Fruit fly (Drosophila melanogaster) whole organism, prepupa: ENCODE results near the gene CG2129.

Experiments used
- Blimp-1 ChIP-seq: fragments of 200-800 bp; sonication (Bioruptor generic); optimal IDR thresholded peaks from 3 replicates; lab custom pipeline; 2017; ENCODE audit warnings: missing biosample characterization, missing genetic modification characterization, mild to moderate bottlenecking, moderate library complexity, missing genetic modification reagents
- CG10631 ChIP-seq: fragments of 200-800 bp; sonication (Bioruptor generic); optimal IDR thresholded peaks from 2 replicates; lab custom pipeline; 2016; ENCODE audit warnings: missing biosample characterization, missing genetic modification characterization
- CG11294 ChIP-seq: fragments of 200-800 bp; sonication (Bioruptor generic); IDR thresholded peaks from 2 replicates; pipeline ENCODE4 v1.3.6; 2022; ENCODE audit warnings: missing biosample characterization, missing genetic modification characterization
- CG11762 ChIP-seq: fragments of 200-800 bp; sonication (Bioruptor generic); optimal IDR thresholded peaks from 3 replicates; lab custom pipeline; 2016; ENCODE audit warnings: missing biosample characterization, missing genetic modification characterization; ENCODE audit not compliant: insufficient read depth
- CG11902 ChIP-seq: fragments of 200-800 bp; sonication (Bioruptor generic); optimal IDR thresholded peaks from 3 replicates; lab custom pipeline; 2016; ENCODE audit warnings: missing biosample characterization, missing genetic modification characterization
- CG1621 ChIP-seq: fragments of 200-800 bp; sonication (Bioruptor generic); optimal IDR thresholded peaks from 3 replicates; lab custom pipeline; 2018; ENCODE audit warnings: missing biosample characterization, mild to moderate bottlenecking, missing genetic modification characterization
- CG3032 ChIP-seq: fragments of 200-800 bp; optimal IDR thresholded peaks from 2 replicates; lab custom pipeline; 2019; ENCODE audit warnings: missing biosample characterization, mild to moderate bottlenecking, missing genetic modification characterization, moderate library complexity
- CG31627 ChIP-seq: fragments of 200-800 bp; sonication (Bioruptor generic); optimal IDR thresholded peaks from 3 replicates; lab custom pipeline; 2016; ENCODE audit warnings: missing biosample characterization, missing genetic modification characterization
- CG32006 ChIP-seq: fragments of 200-800 bp; sonication (Bioruptor generic); optimal IDR thresholded peaks from 3 replicates; lab custom pipeline; 2017; ENCODE audit warnings: missing biosample characterization, mild to moderate bottlenecking, missing genetic modification characterization
- CG34406 ChIP-seq: fragments of 200-800 bp; sonication (Bioruptor generic); optimal IDR thresholded peaks from 3 replicates; lab custom pipeline; 2016; ENCODE audit warnings: missing biosample characterization, missing genetic modification characterization
- CG3919 ChIP-seq: fragments of 200-800 bp; sonication (Bioruptor generic); optimal IDR thresholded peaks from 3 replicates; lab custom pipeline; 2016; ENCODE audit warnings: missing biosample characterization, missing genetic modification characterization
- CG4318 ChIP-seq: fragments of 200-800 bp; sonication (Bioruptor generic); optimal IDR thresholded peaks from 3 replicates; lab custom pipeline; 2017; ENCODE audit warnings: missing biosample characterization, mild to moderate bottlenecking, missing genetic modification characterization
- CG6163 ChIP-seq: fragments of 200-800 bp; sonication (Bioruptor generic); IDR thresholded peaks from 3 replicates; pipeline ENCODE4 v1.3.6; 2022; ENCODE audit warnings: missing biosample characterization, missing genetic modification characterization
- CG6276 ChIP-seq: fragments of 200-800 bp; sonication (Bioruptor generic); optimal IDR thresholded peaks from 2 replicates; lab custom pipeline; 2017; ENCODE audit warnings: missing biosample characterization, mild to moderate bottlenecking, missing genetic modification characterization
- CG6808 ChIP-seq: fragments of 200-800 bp; sonication (Bioruptor generic); optimal IDR thresholded peaks from 3 replicates; lab custom pipeline; 2017; ENCODE audit warnings: missing biosample characterization, missing genetic modification characterization, mild to moderate bottlenecking, moderate library complexity, missing genetic modification reagents
- CG6854 ChIP-seq: fragments of 200-800 bp; sonication (Bioruptor generic); optimal IDR thresholded peaks from 2 replicates; lab custom pipeline; 2017; ENCODE audit warnings: missing biosample characterization, mild to moderate bottlenecking, missing genetic modification characterization
- CG7368 ChIP-seq: fragments of 200-800 bp; sonication (Bioruptor generic); optimal IDR thresholded peaks from 3 replicates; lab custom pipeline; 2016; ENCODE audit warnings: missing biosample characterization, missing genetic modification characterization
- CG8119 ChIP-seq: fragments of 200-800 bp; sonication (Bioruptor generic); IDR thresholded peaks from 3 replicates; pipeline ENCODE4 v1.3.6; 2022; ENCODE audit warnings: missing biosample characterization, missing genetic modification characterization
- CG8632 ChIP-seq: fragments of 200-800 bp; sonication (Bioruptor generic); optimal IDR thresholded peaks from 3 replicates; lab custom pipeline; 2016; ENCODE audit warnings: missing biosample characterization, missing genetic modification characterization
- CG9139 ChIP-seq: fragments of 200-800 bp; sonication (Bioruptor generic); optimal IDR thresholded peaks from 3 replicates; lab custom pipeline; 2017; ENCODE audit warnings: missing biosample characterization, mild to moderate bottlenecking, missing genetic modification characterization
- Eip75B ChIP-seq: fragments of 200-800 bp; sonication (Bioruptor generic); optimal IDR thresholded peaks from 3 replicates; lab custom pipeline; 2016; ENCODE audit warnings: missing biosample characterization, missing genetic modification characterization
- Eip78C ChIP-seq: fragments of 200-800 bp; sonication (Bioruptor generic); peaks from one replicate; lab custom pipeline; 2016; ENCODE audit warnings: missing biosample characterization, missing genetic modification characterization
- Eip93F ChIP-seq: fragments of 200-800 bp; sonication (Bioruptor generic); optimal IDR thresholded peaks from 2 replicates; lab custom pipeline; 2016; ENCODE audit warnings: missing biosample characterization, mild to moderate bottlenecking, missing genetic modification characterization
- Ets21C ChIP-seq: fragments of 200-800 bp; sonication (Bioruptor generic); optimal IDR thresholded peaks from 3 replicates; lab custom pipeline; 2016; ENCODE audit warnings: missing biosample characterization, missing genetic modification characterization
- Ets96B ChIP-seq: fragments of 200-800 bp; optimal IDR thresholded peaks from 2 replicates; lab custom pipeline; 2019; ENCODE audit warnings: missing biosample characterization, mild to moderate bottlenecking, missing genetic modification characterization, moderate library complexity
- Gug ChIP-seq: fragments of 200-800 bp; sonication (Bioruptor generic); IDR thresholded peaks from 2 replicates; pipeline ENCODE4 v1.3.6; 2022; ENCODE audit warnings: missing biosample characterization, missing genetic modification characterization
- Hr38 ChIP-seq: sonication (Bioruptor generic); optimal IDR thresholded peaks from 2 replicates; lab custom pipeline; 2016; ENCODE audit warnings: missing biosample characterization, missing genetic modification characterization
- Hr39 ChIP-seq: fragments of 200-800 bp; sonication (Bioruptor generic); optimal IDR thresholded peaks from 2 replicates; lab custom pipeline; 2016; ENCODE audit warnings: missing biosample characterization, missing genetic modification characterization
- Lpt ChIP-seq: fragments of 200-800 bp; sonication (Bioruptor generic); optimal IDR thresholded peaks from 3 replicates; lab custom pipeline; 2016; ENCODE audit warnings: missing biosample characterization, missing genetic modification characterization
- OdsH ChIP-seq: fragments of 200-800 bp; sonication (Bioruptor generic); optimal IDR thresholded peaks from 3 replicates; lab custom pipeline; 2016; ENCODE audit warnings: missing biosample characterization, missing genetic modification characterization
- Sox102F ChIP-seq: fragments of 200-800 bp; sonication (Bioruptor generic); optimal IDR thresholded peaks from 2 replicates; lab custom pipeline; 2016; ENCODE audit warnings: missing biosample characterization, mild to moderate bottlenecking, missing genetic modification characterization
- Sox14 ChIP-seq: fragments of 200-800 bp; sonication (Bioruptor generic); optimal IDR thresholded peaks from 3 replicates; lab custom pipeline; 2016; ENCODE audit warnings: missing biosample characterization, missing genetic modification characterization
- Sox15 ChIP-seq: fragments of 200-800 bp; sonication (Bioruptor generic); optimal IDR thresholded peaks from 3 replicates; lab custom pipeline; 2016; ENCODE audit warnings: missing biosample characterization, missing genetic modification characterization
- acj6 ChIP-seq: fragments of 200-800 bp; sonication (Bioruptor generic); optimal IDR thresholded peaks from 3 replicates; lab custom pipeline; 2016; ENCODE audit warnings: missing biosample characterization, missing genetic modification characterization
- cyc ChIP-seq: fragments of 200-800 bp; sonication (Bioruptor generic); optimal IDR thresholded peaks from 3 replicates; lab custom pipeline; 2016; ENCODE audit warnings: missing biosample characterization, missing genetic modification characterization
- dsx ChIP-seq: fragments of 200-800 bp; optimal IDR thresholded peaks from 3 replicates; lab custom pipeline; 2019; ENCODE audit warnings: missing biosample characterization, mild to moderate bottlenecking, missing genetic modification characterization, moderate library complexity; ENCODE audit not compliant: poor library complexity, severe bottlenecking
- eg ChIP-seq: fragments of 200-800 bp; sonication (Bioruptor generic); IDR thresholded peaks from 3 replicates; pipeline ENCODE4 v1.3.6; 2022; ENCODE audit warnings: missing biosample characterization, missing genetic modification characterization
- esn ChIP-seq: fragments of 200-800 bp; sonication (Bioruptor generic); optimal IDR thresholded peaks from 2 replicates; lab custom pipeline; 2016; ENCODE audit warnings: missing biosample characterization, mild to moderate bottlenecking, missing genetic modification characterization, moderate library complexity
- fd59A ChIP-seq: fragments of 200-800 bp; sonication (Bioruptor generic); optimal IDR thresholded peaks from 2 replicates; lab custom pipeline; 2017; ENCODE audit warnings: missing biosample characterization, mild to moderate bottlenecking, missing genetic modification characterization, missing genetic modification reagents
- lz ChIP-seq: fragments of 200-800 bp; sonication (Bioruptor generic); optimal IDR thresholded peaks from 3 replicates; lab custom pipeline; 2016; ENCODE audit warnings: missing biosample characterization, missing genetic modification characterization
- salr ChIP-seq, 2 experiments: fragments of 200-800 bp; sonication (Bioruptor generic); optimal IDR thresholded peaks; 3 replicates each; lab custom pipeline; 2016 to 2018; ENCODE audit warnings: missing biosample characterization in 2 of 2, missing genetic modification characterization in 2 of 2, mild to moderate bottlenecking in 1 of 2
- spab ChIP-seq: fragments of 200-800 bp; sonication (Bioruptor generic); optimal IDR thresholded peaks from 2 replicates; lab custom pipeline; 2017; ENCODE audit warnings: missing biosample characterization, mild to moderate bottlenecking, missing genetic modification characterization, missing genetic modification reagents
- svp ChIP-seq: fragments of 200-800 bp; sonication (Bioruptor generic); peaks from one replicate; lab custom pipeline; 2016; ENCODE audit warnings: missing biosample characterization, missing genetic modification characterization
- topi ChIP-seq: fragments of 200-800 bp; sonication (Bioruptor generic); optimal IDR thresholded peaks from 3 replicates; lab custom pipeline; 2016; ENCODE audit warnings: missing biosample characterization, missing genetic modification characterization
- vri ChIP-seq: fragments of 200-800 bp; sonication (Bioruptor generic); optimal IDR thresholded peaks from 3 replicates; lab custom pipeline; 2016; ENCODE audit warnings: missing biosample characterization, mild to moderate bottlenecking, missing genetic modification characterization

Gene CG2129

DNA sequence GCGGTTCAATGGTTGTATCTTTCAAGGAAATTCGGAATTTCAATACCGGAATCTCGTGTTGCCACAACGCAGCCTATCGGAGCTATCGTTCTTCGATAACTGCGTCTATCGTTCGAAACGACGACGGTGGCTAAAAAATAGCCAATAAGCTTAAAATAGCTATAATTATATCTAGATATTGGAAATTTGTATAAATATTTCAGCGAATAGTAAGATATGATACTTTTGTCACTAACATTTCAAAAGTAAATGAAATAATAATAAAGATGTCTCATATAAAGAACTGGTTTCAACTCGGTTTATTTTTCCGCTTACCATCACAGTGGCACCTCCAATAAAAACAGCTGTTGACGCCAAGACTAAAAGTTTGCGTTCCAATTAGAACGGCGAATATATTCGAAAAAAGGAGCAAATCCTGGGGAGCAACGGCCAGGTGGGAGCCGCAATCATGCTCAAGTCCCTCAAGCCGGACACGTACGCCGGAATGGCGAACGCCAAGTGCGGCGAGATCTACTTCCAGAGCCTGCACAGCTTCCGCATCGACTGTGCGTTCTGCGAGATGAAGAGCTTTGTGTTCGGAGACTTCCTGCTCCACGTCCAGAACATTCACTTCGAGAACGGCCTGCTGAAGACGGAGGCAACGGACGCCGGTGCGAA, at the start of gene CG2129, which contains the start of gene alpha-PheRS:
Gene CG2129 (plus strand): TSS at position 339 of the 657 bp plus-strand sequence.
Gene alpha-PheRS (minus strand): TSS at position 102 of the 657 bp plus-strand sequence.
- peak; percentile 39 for TF ChIP-seq CG3032
- peak; percentile 22 for TF ChIP-seq Sox14 (GFP tag; lab: Kevin White, UChicago)
- peak; percentile 74 for TF ChIP-seq Eip78C (GFP tag; lab: Kevin White, UChicago)
- TF ChIP-seq acj6 (GFP tag; lab: Kevin White, UChicago): peak; percentile 10
- TF ChIP-seq Hr39 (GFP tag; lab: Kevin White, UChicago): no peak
- TF ChIP-seq topi (GFP tag; lab: Kevin White, UChicago): peak; percentile 46
- TF ChIP-seq svp (GFP tag; lab: Kevin White, UChicago): no peak
- TF ChIP-seq Hr38 (GFP tag; lab: Kevin White, UChicago): no peak
- TF ChIP-seq lz (GFP tag; lab: Kevin White, UChicago): peak; percentile 15
- TF ChIP-seq esn (GFP tag; lab: Kevin White, UChicago): peak; percentile 39
- TF ChIP-seq cyc (GFP tag; lab: Kevin White, UChicago): peak; percentile 13
- TF ChIP-seq, all 60 proteins: peak for 8

DNA sequence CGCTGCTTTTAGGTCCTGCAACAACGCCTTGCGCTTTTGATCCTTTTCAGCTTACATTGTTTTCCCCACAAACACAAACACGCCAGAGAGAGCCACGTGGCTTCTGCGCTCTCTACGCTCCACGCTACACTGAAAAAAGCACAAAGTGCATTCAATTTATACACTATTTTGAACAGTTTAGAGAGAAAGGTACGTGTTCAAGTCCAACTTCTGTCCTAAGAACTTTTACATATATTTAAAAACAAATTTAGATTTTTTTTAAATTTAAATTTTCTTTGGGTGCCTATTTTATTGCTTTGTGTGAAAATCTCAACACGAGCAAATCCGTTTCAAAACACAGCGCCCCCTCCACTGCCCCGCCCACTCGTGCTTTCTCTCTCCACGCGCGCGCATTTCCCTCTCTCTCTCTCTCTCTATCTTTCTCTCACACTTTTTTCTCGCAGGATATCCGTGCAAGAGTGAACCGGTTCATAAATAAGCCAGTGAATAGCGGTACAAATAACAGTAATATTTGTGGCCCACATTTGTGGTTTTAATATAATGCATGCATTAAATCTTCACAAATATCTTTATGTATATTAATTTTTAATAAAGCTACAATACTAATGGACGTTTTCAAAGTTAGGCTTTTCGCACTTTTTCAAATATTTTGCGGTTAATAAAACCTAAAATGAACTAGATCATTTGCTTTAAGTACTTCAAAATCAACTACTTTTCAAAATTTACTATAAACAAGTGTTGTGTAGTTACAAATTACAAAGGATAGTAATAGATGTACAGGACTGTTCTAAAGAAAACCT, 45.4 kb upstream of the CG2129 start:
- peak; percentile 84 for TF ChIP-seq Gug (GFP tag; lab: Robert Waterston, UW)
- peak; percentile 90 for TF ChIP-seq CG8119 (GFP tag; lab: Robert Waterston, UW)
- peak; percentile 78 for TF ChIP-seq CG11294 (GFP tag; lab: Robert Waterston, UW)
- peak; percentile 69 for TF ChIP-seq CG11762 (GFP tag; lab: Kevin White, UChicago)
- TF ChIP-seq eg (GFP tag; lab: Robert Waterston, UW): peak; percentile 89
- TF ChIP-seq Eip93F (GFP tag; lab: Kevin White, UChicago): peak; percentile 41
- TF ChIP-seq esn (GFP tag; lab: Kevin White, UChicago): peak; percentile 83
- peak; percentile 68 for TF ChIP-seq spab (GFP tag; lab: Kevin White, UChicago)
- peak; percentile 69 for TF ChIP-seq CG4318 (GFP tag; lab: Kevin White, UChicago)
- peak; percentile 52 to 76 for TF ChIP-seq salr (GFP tag; optimal IDR thresholded peaks at IDR 0.05; lab: Kevin White, UChicago)
- peak; percentile 70 for TF ChIP-seq CG1621
- TF ChIP-seq topi (GFP tag; lab: Kevin White, UChicago): peak; percentile 73
- TF ChIP-seq CG11902 (GFP tag; lab: Kevin White, UChicago): peak; percentile 13
- TF ChIP-seq acj6 (GFP tag; lab: Kevin White, UChicago): peak; percentile 80
- TF ChIP-seq Blimp-1 (GFP tag; lab: Kevin White, UChicago): peak; percentile 22
- TF ChIP-seq CG6808 (GFP tag; lab: Kevin White, UChicago): peak; percentile 60
- TF ChIP-seq dsx: peak; percentile 79
- peak; percentile 78 for TF ChIP-seq CG6276 (GFP tag; lab: Kevin White, UChicago)
- TF ChIP-seq Ets21C (GFP tag; lab: Kevin White, UChicago): peak; percentile 29
- peak; percentile 61 for TF ChIP-seq vri (GFP tag; lab: Kevin White, UChicago)
- TF ChIP-seq Sox102F (GFP tag; lab: Kevin White, UChicago): peak; percentile 72
- peak; percentile 63 for TF ChIP-seq CG31627
- peak; percentile 77 for TF ChIP-seq OdsH (GFP tag; lab: Kevin White, UChicago)
- peak; percentile 77 for TF ChIP-seq CG34406
- TF ChIP-seq Eip78C (GFP tag; lab: Kevin White, UChicago): peak; percentile 93
- peak; percentile 71 for TF ChIP-seq CG8632 (GFP tag; lab: Kevin White, UChicago)
- peak; percentile 70 for TF ChIP-seq CG7368 (GFP tag; lab: Kevin White, UChicago)
- peak; percentile 56 for TF ChIP-seq fd59A (GFP tag; lab: Kevin White, UChicago)
- peak; percentile 66 for TF ChIP-seq Lpt (GFP tag; lab: Kevin White, UChicago)
- TF ChIP-seq CG6163 (GFP tag; lab: Robert Waterston, UW): peak; percentile 90
- peak; percentile 45 for TF ChIP-seq CG6854 (GFP tag; lab: Kevin White, UChicago)
- TF ChIP-seq cyc (GFP tag; lab: Kevin White, UChicago): peak; percentile 75
- peak; percentile 60 for TF ChIP-seq Hr39 (GFP tag; lab: Kevin White, UChicago)
- peak; percentile 81 for TF ChIP-seq Ets96B
- TF ChIP-seq CG3919 (GFP tag; lab: Kevin White, UChicago): peak; percentile 83
- peak; percentile 76 for TF ChIP-seq Eip75B (GFP tag; lab: Kevin White, UChicago)
- peak; percentile 85 for TF ChIP-seq CG10631 (GFP tag; lab: Kevin White, UChicago)
- TF ChIP-seq svp (GFP tag; lab: Kevin White, UChicago): peak; percentile 88
- TF ChIP-seq CG9139: peak; percentile 64
- peak; percentile 87 for TF ChIP-seq CG32006 (GFP tag; lab: Kevin White, UChicago)
- TF ChIP-seq Sox15 (GFP tag; lab: Kevin White, UChicago): peak; percentile 48
- TF ChIP-seq Hr38 (GFP tag; lab: Kevin White, UChicago): no peak
